Worm (Caenorhabditis elegans) whole organism, young adult: ENCODE data around the gene F15B9.11.

Experiments
- D2030.7 ChIP-seq: fragments of 200-800 bp; sonication (Bioruptor generic); IDR thresholded peaks from 2 replicates; pipeline ENCODE4 v1.3.6; 2022; ENCODE audit warnings: missing genetic modification reagents, missing genetic modification characterization, missing compliant biosample characterization
- F10E7.11 ChIP-seq: sonication (generic microtip); optimal IDR thresholded peaks from 2 replicates; lab custom pipeline; 2017; ENCODE audit warnings: mild to moderate bottlenecking, missing genetic modification characterization, moderate library complexity, missing compliant biosample characterization
- F33H1.4 ChIP-seq: fragments of 200-800 bp; sonication (Bioruptor generic); IDR thresholded peaks from 2 replicates; pipeline ENCODE4 v1.3.6; 2022; ENCODE audit warnings: missing genetic modification reagents, missing genetic modification characterization, missing compliant biosample characterization
- F57A8.1 ChIP-seq: fragments of 200-800 bp; sonication (Bioruptor generic); optimal IDR thresholded peaks from 2 replicates; lab custom pipeline; 2018; ENCODE audit warnings: mild to moderate bottlenecking, missing genetic modification characterization, moderate library complexity, missing compliant biosample characterization
- K12H6.12 ChIP-seq: fragments of 200-800 bp; sonication (Bioruptor generic); optimal IDR thresholded peaks from 2 replicates; lab custom pipeline; 2018; ENCODE audit warnings: mild to moderate bottlenecking, missing genetic modification characterization, missing compliant biosample characterization
- T07F8.4 ChIP-seq: sonication (generic microtip); optimal IDR thresholded peaks from 2 replicates; lab custom pipeline; 2016; ENCODE audit warnings: mild to moderate bottlenecking, missing genetic modification characterization, moderate library complexity, missing compliant biosample characterization
- T26A5.8 ChIP-seq: sonication (generic microtip); optimal IDR thresholded peaks from 2 replicates; lab custom pipeline; 2016; ENCODE audit warnings: missing genetic modification characterization, missing compliant biosample characterization
- Y67H2A.10 ChIP-seq: fragments of 200-800 bp; sonication (Bioruptor generic); conservative IDR thresholded peaks from 2 replicates; pipeline ENCODE4 v1.3.6; 2022; ENCODE audit warnings: missing genetic modification reagents, missing genetic modification characterization, missing compliant biosample characterization
- Y95B8A.8 ChIP-seq: fragments of 200-800 bp; sonication (Bioruptor generic); IDR thresholded peaks from 2 replicates; pipeline ENCODE4 v1.3.6; 2022; ENCODE audit warnings: missing genetic modification reagents, missing genetic modification characterization, missing compliant biosample characterization
- ama-1 ChIP-seq, 3 experiments: fragments of 150-350 bp in 1 of 3; sonication (generic microtip) in 2 of 3; optimal IDR thresholded peaks; 2 replicates each; lab custom pipeline; 2014 to 2018; ENCODE audit warnings: missing biosample characterization in 2 of 3, missing genetic modification characterization in 2 of 3, missing genetic modification reagents in 2 of 3
- aptf-2 ChIP-seq: fragments of 200-800 bp; sonication (Bioruptor generic); conservative IDR thresholded peaks from 2 replicates; pipeline ENCODE4 v1.3.6; 2022; ENCODE audit warnings: missing genetic modification reagents, missing genetic modification characterization, missing compliant biosample characterization
- aptf-3 ChIP-seq: fragments of 200-800 bp; sonication (Bioruptor generic); IDR thresholded peaks from 2 replicates; pipeline ENCODE4 v1.3.6; 2022; ENCODE audit warnings: missing genetic modification characterization, missing compliant biosample characterization
- bed-1 ChIP-seq: fragments of 200-800 bp; sonication (Bioruptor generic); IDR thresholded peaks from 2 replicates; pipeline ENCODE4 v1.3.6; 2022; ENCODE audit warnings: missing genetic modification reagents, missing genetic modification characterization, missing compliant biosample characterization
- ceh-100 ChIP-seq: fragments of 200-800 bp; sonication (Bioruptor generic); IDR thresholded peaks from 2 replicates; pipeline ENCODE4 v1.3.6; 2022; ENCODE audit warnings: missing genetic modification reagents, missing genetic modification characterization, missing compliant biosample characterization
- ceh-58 ChIP-seq: fragments of 200-800 bp; sonication (Bioruptor generic); IDR thresholded peaks from 2 replicates; pipeline ENCODE4 v1.3.6; 2022; ENCODE audit warnings: missing genetic modification characterization, missing compliant biosample characterization
- chd-7 ChIP-seq: sonication (generic microtip); optimal IDR thresholded peaks from 2 replicates; lab custom pipeline; 2016; ENCODE audit warnings: mild to moderate bottlenecking, missing genetic modification characterization, moderate library complexity, missing compliant biosample characterization
- efl-1 ChIP-seq: fragments of 150-350 bp; optimal IDR thresholded peaks from 2 replicates; lab custom pipeline; 2014; ENCODE audit warnings: missing biosample characterization, missing genetic modification reagents, missing genetic modification characterization
- egl-44 ChIP-seq: fragments of 200-800 bp; sonication (Bioruptor generic); IDR thresholded peaks from 2 replicates; pipeline ENCODE4 v1.3.6; 2022; ENCODE audit warnings: missing genetic modification reagents, missing genetic modification characterization, missing compliant biosample characterization
- egrh-3 ChIP-seq: fragments of 200-800 bp; sonication (Bioruptor generic); IDR thresholded peaks from 2 replicates; pipeline ENCODE4 v1.3.6; 2022; ENCODE audit warnings: missing genetic modification reagents, missing genetic modification characterization, missing compliant biosample characterization
- ets-4 ChIP-seq: fragments of 200-800 bp; sonication (Bioruptor generic); optimal IDR thresholded peaks from 2 replicates; lab custom pipeline; 2018; ENCODE audit warnings: mild to moderate bottlenecking, missing genetic modification characterization, missing compliant biosample characterization
- him-1 ChIP-seq: sonication (generic microtip); optimal IDR thresholded peaks from 2 replicates; lab custom pipeline; 2016; ENCODE audit warnings: missing genotype, missing genetic modification reagents, missing genetic modification characterization, missing compliant biosample characterization
- hlh-12 ChIP-seq: sonication (generic microtip); optimal IDR thresholded peaks from 2 replicates; lab custom pipeline; 2016; ENCODE audit warnings: missing genetic modification characterization, missing compliant biosample characterization
- hlh-26 ChIP-seq: fragments of 200-800 bp; sonication (Bioruptor generic); conservative IDR thresholded peaks from 2 replicates; pipeline ENCODE4 v1.3.6; 2022; ENCODE audit warnings: missing genetic modification reagents, missing genetic modification characterization, missing compliant biosample characterization
- hsf-1 ChIP-seq: fragments of 200-800 bp; sonication (Bioruptor generic); IDR thresholded peaks from 2 replicates; pipeline ENCODE4 v1.3.6; 2022; ENCODE audit warnings: missing genetic modification reagents, missing genetic modification characterization, missing compliant biosample characterization
- let-607 ChIP-seq, 2 experiments: fragments of 200-800 bp in 1 of 2; sonication (Bioruptor generic) in 1 of 2; sonication (generic microtip) in 1 of 2; optimal IDR thresholded peaks; 2 replicates each; lab custom pipeline; 2016 to 2018; ENCODE audit warnings: mild to moderate bottlenecking in 2 of 2, missing compliant biosample characterization in 2 of 2, missing genetic modification characterization in 2 of 2, moderate library complexity in 2 of 2, missing genotype in 1 of 2
- lin-40 ChIP-seq: sonication (generic microtip); optimal IDR thresholded peaks from 2 replicates; lab custom pipeline; 2016; ENCODE audit warnings: missing genetic modification characterization, mild to moderate bottlenecking, missing compliant biosample characterization, missing genotype, missing genetic modification reagents
- lin-54 ChIP-seq: fragments of 200-800 bp; sonication (Bioruptor generic); optimal IDR thresholded peaks from 2 replicates; lab custom pipeline; 2018; ENCODE audit warnings: mild to moderate bottlenecking, missing genetic modification characterization, missing compliant biosample characterization
- lsl-1 ChIP-seq: fragments of 200-800 bp; sonication (Bioruptor generic); optimal IDR thresholded peaks from 2 replicates; lab custom pipeline; 2018; ENCODE audit warnings: mild to moderate bottlenecking, missing genetic modification characterization, moderate library complexity, missing compliant biosample characterization
- madf-6 ChIP-seq: fragments of 200-800 bp; sonication (Bioruptor generic); IDR thresholded peaks from 2 replicates; pipeline ENCODE4 v1.3.6; 2022; ENCODE audit warnings: missing genetic modification reagents, missing genetic modification characterization, missing compliant biosample characterization
- madf-8 ChIP-seq: fragments of 200-800 bp; sonication (Bioruptor generic); conservative IDR thresholded peaks from 2 replicates; pipeline ENCODE4 v1.3.6; 2022; ENCODE audit warnings: missing genetic modification reagents, missing genetic modification characterization, missing compliant biosample characterization
- mel-28 ChIP-seq: sonication (generic microtip); optimal IDR thresholded peaks from 2 replicates; lab custom pipeline; 2016; ENCODE audit warnings: borderline replicate concordance, mild to moderate bottlenecking, missing genetic modification characterization, missing compliant biosample characterization
- mes-4 ChIP-seq: sonication (generic microtip); optimal IDR thresholded peaks from 2 replicates; lab custom pipeline; 2016; ENCODE audit warnings: missing genotype, missing genetic modification characterization, missing compliant biosample characterization
- nfya-1 ChIP-seq: sonication (generic microtip); optimal IDR thresholded peaks from 2 replicates; lab custom pipeline; 2017; ENCODE audit warnings: antibody characterized with exemption, missing compliant biosample characterization, missing genetic modification characterization, borderline replicate concordance; ENCODE audit not compliant: insufficient read depth
- nfyb-1 ChIP-seq: fragments of 200-800 bp; sonication (Bioruptor generic); IDR thresholded peaks from 2 replicates; pipeline ENCODE4 v1.3.6; 2022; ENCODE audit warnings: missing genetic modification reagents, missing genetic modification characterization, missing compliant biosample characterization
- nhr-179 ChIP-seq: sonication (generic microtip); optimal IDR thresholded peaks from 2 replicates; lab custom pipeline; 2016; ENCODE audit warnings: mild to moderate bottlenecking, missing genetic modification characterization, missing compliant biosample characterization
- nhr-27 ChIP-seq: fragments of 200-800 bp; sonication (Bioruptor generic); optimal IDR thresholded peaks from 2 replicates; lab custom pipeline; 2018; ENCODE audit warnings: mild to moderate bottlenecking, missing genetic modification characterization, moderate library complexity, missing compliant biosample characterization
- rec-8 ChIP-seq, 2 experiments: sonication (generic microtip); optimal IDR thresholded peaks; 2 replicates each; lab custom pipeline; 2016; ENCODE audit warnings: mild to moderate bottlenecking in 2 of 2, missing genetic modification characterization in 2 of 2, missing genetic modification reagents in 2 of 2, missing genotype in 2 of 2, missing biosample characterization in 1 of 2, missing compliant biosample characterization in 1 of 2, moderate library complexity in 1 of 2
- sdz-38 ChIP-seq: sonication (generic microtip); optimal IDR thresholded peaks from 2 replicates; lab custom pipeline; 2016; ENCODE audit warnings: missing genotype, missing genetic modification characterization, missing compliant biosample characterization
- snpc-3.4 ChIP-seq: sonication (generic microtip); optimal IDR thresholded peaks from 2 replicates; lab custom pipeline; 2017; ENCODE audit warnings: missing genetic modification characterization, mild to moderate bottlenecking, missing compliant biosample characterization, antibody characterized with exemption, moderate library complexity, missing genotype, missing genetic modification reagents
- somi-1 ChIP-seq: fragments of 200-800 bp; sonication (Bioruptor generic); optimal IDR thresholded peaks from 2 replicates; lab custom pipeline; 2018; ENCODE audit warnings: mild to moderate bottlenecking, missing genetic modification characterization, missing compliant biosample characterization
- sptf-2 ChIP-seq: fragments of 200-800 bp; sonication (Bioruptor generic); optimal IDR thresholded peaks from 2 replicates; lab custom pipeline; 2018; ENCODE audit warnings: mild to moderate bottlenecking, missing genetic modification characterization, missing compliant biosample characterization
- tbp1 ChIP-seq: fragments of 200-800 bp; sonication (Bioruptor generic); optimal IDR thresholded peaks from 2 replicates; lab custom pipeline; 2018; ENCODE audit warnings: mild to moderate bottlenecking, missing genetic modification characterization, missing compliant biosample characterization
- xnd-1 ChIP-seq: sonication (generic microtip); optimal IDR thresholded peaks from 2 replicates; lab custom pipeline; 2016; ENCODE audit warnings: missing genotype, missing genetic modification reagents, missing genetic modification characterization, missing compliant biosample characterization
- ztf-18 ChIP-seq: sonication (generic microtip); optimal IDR thresholded peaks from 2 replicates; lab custom pipeline; 2016; ENCODE audit warnings: missing genotype, mild to moderate bottlenecking, missing genetic modification characterization, missing compliant biosample characterization
- ztf-28 ChIP-seq: fragments of 200-800 bp; sonication (Bioruptor generic); IDR thresholded peaks from 2 replicates; pipeline ENCODE4 v1.3.6; 2022; ENCODE audit warnings: missing genetic modification reagents, missing genetic modification characterization, missing compliant biosample characterization

F15B9.11 gene

ce11 chrV:13009271-13009670 is 16.6 kb upstream of the F15B9.11 start:
- TF ChIP-seq lsl-1 (GFP tag; lab: Kevin White, UChicago) (peak; percentile 73), madf-8 (GFP tag; lab: Robert Waterston, UW) (peak; percentile 56), efl-1 (peak; percentile 24), xnd-1 (tag; lab: Kevin White, UChicago) (peak; percentile 59), sdz-38 (tag; lab: Kevin White, UChicago) (no peak), ztf-28 (GFP tag; lab: Robert Waterston, UW) (no peak), aptf-3 (GFP tag; lab: Robert Waterston, UW) (no peak), ets-4 (GFP tag; lab: Kevin White, UChicago) (no peak), Y95B8A.8 (GFP tag; lab: Robert Waterston, UW) (no peak), somi-1 (GFP tag; lab: Kevin White, UChicago) (no peak), tbp1 (no peak), ceh-58 (GFP tag; lab: Robert Waterston, UW) (no peak), F10E7.11 (tag; lab: Kevin White, UChicago) (no peak), egl-44 (GFP tag; lab: Robert Waterston, UW) (no peak), F33H1.4 (peak; percentile 47; the same call in 1 of the 2 replicates), mel-28 (no peak), aptf-2 (GFP tag; lab: Robert Waterston, UW) (no peak), hlh-26 (GFP tag; lab: Robert Waterston, UW) (no peak), Y67H2A.10 (GFP tag; lab: Robert Waterston, UW) (no peak), D2030.7 (GFP tag; lab: Robert Waterston, UW) (0 out of 2 replicates have a peak, but pooled peaks have one; percentile 26), madf-6 (GFP tag; lab: Robert Waterston, UW) (peak; percentile 82), nfyb-1 (GFP tag; lab: Robert Waterston, UW) (no peak), T26A5.8 (tag; lab: Kevin White, UChicago) (no peak), egrh-3 (GFP tag; lab: Robert Waterston, UW) (no peak)

DNA sequence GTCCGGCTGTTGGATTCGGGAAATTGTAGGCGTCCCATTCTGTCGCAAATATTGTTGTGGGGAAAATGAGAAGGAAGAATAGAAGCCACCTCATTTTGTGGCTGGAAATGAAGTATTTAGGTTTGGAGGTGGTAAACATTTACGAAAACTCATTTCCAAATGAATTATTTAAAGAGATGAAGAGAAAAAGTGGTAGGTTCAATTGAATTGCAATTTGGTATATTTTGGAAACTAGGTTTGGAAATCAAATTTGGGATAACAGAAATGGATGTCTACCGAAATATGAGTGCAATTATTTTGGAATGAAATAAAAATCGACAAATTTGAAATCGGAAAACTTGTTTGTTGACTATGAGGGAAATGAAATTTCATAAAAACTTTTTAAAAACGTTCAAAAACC is 16.1 kb upstream of the F15B9.11 start, which contains the start of gene F15B9.10:
Gene F15B9.10, minus strand, starts transcription at position 101 of the 400 bp plus-strand sequence.
- TF ChIP-seq somi-1 (GFP tag; lab: Kevin White, UChicago) = no peak
- TF ChIP-seq efl-1 = no peak
- TF ChIP-seq nfya-1 (tag; lab: Kevin White, UChicago) = no peak
- TF ChIP-seq nhr-27 (tag; lab: Kevin White, UChicago) = no peak
- TF ChIP-seq hsf-1 (GFP tag; lab: Robert Waterston, UW) = no peak
- TF ChIP-seq mes-4 (tag; lab: Kevin White, UChicago) = no peak
- TF ChIP-seq ets-4 (GFP tag; lab: Kevin White, UChicago) = no peak
- TF ChIP-seq snpc-3.4 (tag; lab: Kevin White, UChicago) = no peak
- TF ChIP-seq ama-1 (optimal IDR thresholded peaks at IDR 0.05; lab: Kevin White, UChicago) = no peak
- TF ChIP-seq ama-1 (GFP tag; optimal IDR thresholded peaks at IDR 0.05; lab: Kevin White, UChicago) = no peak
- no peak for TF ChIP-seq let-607 (tag; optimal IDR thresholded peaks at IDR 0.05; lab: Kevin White, UChicago)
- no peak for TF ChIP-seq T07F8.4 (tag; lab: Kevin White, UChicago)
- no peak for TF ChIP-seq egl-44 (GFP tag; lab: Robert Waterston, UW)

- TF ChIP-seq ztf-18 (tag; lab: Kevin White, UChicago) (no peak), K12H6.12 (tag; lab: Kevin White, UChicago) (no peak), him-1 (no peak), lin-54 (GFP tag; lab: Kevin White, UChicago) (peak; percentile 30), rec-8 (tag; optimal IDR thresholded peaks at IDR 0.05; lab: Kevin White, UChicago) (no peak), chd-7 (no peak), hlh-12 (tag; lab: Kevin White, UChicago) (no peak), madf-6 (GFP tag; lab: Robert Waterston, UW) (peak; percentile 49; the same call in 1 of the 2 replicates), lin-40 (no peak), ceh-100 (GFP tag; lab: Robert Waterston, UW) (no peak), madf-8 (GFP tag; lab: Robert Waterston, UW) (no peak), bed-1 (no peak), F57A8.1 (GFP tag; lab: Kevin White, UChicago) (no peak), nhr-179 (tag; lab: Kevin White, UChicago) (no peak), sptf-2 (GFP tag; lab: Kevin White, UChicago) (no peak), nhr-27 (tag; lab: Kevin White, UChicago) (no peak)
Observed at ce11 chrV:13006754-13007153, 14.1 kb upstream of the F15B9.11 start.
